Fruit fly (Drosophila melanogaster) whole organism, embryonic: Measurements from ENCODE around the gene sud1.

ENCODE experiments used
- B-H1 ChIP-seq: fragments of 200-800 bp; sonication (Bioruptor generic); IDR thresholded peaks from 3 replicates; pipeline ENCODE4 v1.3.6; 2022; ENCODE audit warnings: missing biosample characterization, missing genetic modification characterization
- CG10267 ChIP-seq: fragments of 200-800 bp; sonication (Bioruptor generic); optimal IDR thresholded peaks from 2 replicates; lab custom pipeline; 2018; ENCODE audit warnings: missing biosample characterization, mild to moderate bottlenecking, missing genetic modification characterization, moderate library complexity
- CG10462 ChIP-seq: fragments of 200-800 bp; sonication (Bioruptor generic); optimal IDR thresholded peaks from 2 replicates; lab custom pipeline; 2016; ENCODE audit warnings: missing biosample characterization, missing genetic modification characterization
- CG11085 ChIP-seq: fragments of 200-800 bp; sonication (Bioruptor generic); IDR thresholded peaks from 2 replicates; pipeline ENCODE4 v1.3.6; 2022; ENCODE audit warnings: missing biosample characterization, missing genetic modification characterization
- CG12236 ChIP-seq: fragments of 200-800 bp; sonication (Bioruptor generic); optimal IDR thresholded peaks from 2 replicates; lab custom pipeline; 2016; ENCODE audit warnings: missing biosample characterization, missing genetic modification characterization
- CG12942 ChIP-seq: fragments of 200-800 bp; sonication (Bioruptor generic); optimal IDR thresholded peaks from 3 replicates; lab custom pipeline; 2016; ENCODE audit warnings: missing biosample characterization, missing genetic modification characterization
- CG13624 ChIP-seq: fragments of 200-800 bp; sonication (Bioruptor generic); optimal IDR thresholded peaks from 2 replicates; lab custom pipeline; 2016; ENCODE audit warnings: missing biosample characterization, missing genetic modification characterization
- CG13775 ChIP-seq: fragments of 200-800 bp; sonication (Bioruptor generic); optimal IDR thresholded peaks from 3 replicates; lab custom pipeline; 2017; ENCODE audit warnings: missing biosample characterization, mild to moderate bottlenecking, missing genetic modification characterization
- CG14050 ChIP-seq: fragments of 200-800 bp; sonication (Bioruptor generic); IDR thresholded peaks from 3 replicates; pipeline ENCODE4 v1.3.6; 2022; ENCODE audit warnings: missing biosample characterization, missing genetic modification characterization
- CG14710 ChIP-seq: fragments of 200-800 bp; sonication (Bioruptor generic); optimal IDR thresholded peaks from 3 replicates; lab custom pipeline; 2019; ENCODE audit warnings: missing biosample characterization, mild to moderate bottlenecking, missing genetic modification characterization, moderate library complexity
- CG15601 ChIP-seq: fragments of 200-800 bp; sonication (Bioruptor generic); optimal IDR thresholded peaks from 3 replicates; lab custom pipeline; 2019; ENCODE audit warnings: missing biosample characterization, mild to moderate bottlenecking, missing genetic modification characterization, moderate library complexity
- CG1603 ChIP-seq: fragments of 200-800 bp; sonication (Bioruptor generic); optimal IDR thresholded peaks from 2 replicates; lab custom pipeline; 2019; ENCODE audit warnings: missing biosample characterization, mild to moderate bottlenecking, missing genetic modification characterization, moderate library complexity
- CG16863 ChIP-seq: fragments of 200-800 bp; sonication (Bioruptor generic); optimal IDR thresholded peaks from 3 replicates; lab custom pipeline; 2016; ENCODE audit warnings: missing biosample characterization, missing genetic modification characterization
- CG17829 ChIP-seq: fragments of 200-800 bp; optimal IDR thresholded peaks from 2 replicates; lab custom pipeline; 2019; ENCODE audit warnings: missing biosample characterization, mild to moderate bottlenecking, missing genetic modification characterization, moderate library complexity
- CG18262 ChIP-seq: fragments of 200-800 bp; optimal IDR thresholded peaks from 3 replicates; lab custom pipeline; 2019; ENCODE audit warnings: missing biosample characterization, mild to moderate bottlenecking, missing genetic modification characterization, moderate library complexity
- CG18599 ChIP-seq: fragments of 200-800 bp; sonication (Bioruptor generic); optimal IDR thresholded peaks from 3 replicates; lab custom pipeline; 2017; ENCODE audit warnings: missing biosample characterization, missing genetic modification characterization, mild to moderate bottlenecking, moderate library complexity, missing genetic modification reagents
- CG18764 ChIP-seq: fragments of 200-800 bp; sonication (Bioruptor generic); optimal IDR thresholded peaks from 3 replicates; lab custom pipeline; 2016; ENCODE audit warnings: missing biosample characterization, missing genetic modification characterization
- CG2678 ChIP-seq: fragments of 200-800 bp; sonication (Bioruptor generic); optimal IDR thresholded peaks from 3 replicates; lab custom pipeline; 2019; ENCODE audit warnings: missing biosample characterization, mild to moderate bottlenecking, missing genetic modification characterization, moderate library complexity
- CG30020 ChIP-seq: fragments of 200-800 bp; optimal IDR thresholded peaks from 2 replicates; lab custom pipeline; 2019; ENCODE audit warnings: missing biosample characterization, mild to moderate bottlenecking, missing genetic modification characterization, moderate library complexity
- CG34376 ChIP-seq: fragments of 200-800 bp; sonication (Bioruptor generic); optimal IDR thresholded peaks from 2 replicates; lab custom pipeline; 2018; ENCODE audit warnings: missing biosample characterization, mild to moderate bottlenecking, missing genetic modification characterization
- CG7271 ChIP-seq: fragments of 200-800 bp; sonication (Bioruptor generic); optimal IDR thresholded peaks from 2 replicates; lab custom pipeline; 2018; ENCODE audit warnings: missing biosample characterization, mild to moderate bottlenecking, missing genetic modification characterization, moderate library complexity
- CG9215 ChIP-seq: fragments of 200-800 bp; sonication (Bioruptor generic); IDR thresholded peaks from 2 replicates; pipeline ENCODE4 v1.3.6; 2022; ENCODE audit warnings: missing biosample characterization, missing genetic modification characterization
- CTCF ChIP-seq: fragments of 200-800 bp; sonication (Bioruptor generic); optimal IDR thresholded peaks from 2 replicates; lab custom pipeline; 2017; ENCODE audit warnings: missing biosample characterization, mild to moderate bottlenecking, missing genetic modification characterization, moderate library complexity
- Dip2 ChIP-seq: fragments of 200-800 bp; sonication (Bioruptor generic); IDR thresholded peaks from 2 replicates; pipeline ENCODE4 v1.3.6; 2022; ENCODE audit warnings: missing biosample characterization, missing genetic modification characterization
- E2f1 ChIP-seq: fragments of 200-800 bp; sonication (Bioruptor generic); IDR thresholded peaks from 2 replicates; pipeline ENCODE4 v1.3.6; 2022; ENCODE audit warnings: missing biosample characterization, missing genetic modification characterization
- HLH3B ChIP-seq: fragments of 200-800 bp; sonication (Bioruptor generic); IDR thresholded peaks from 2 replicates; pipeline ENCODE4 v1.3.6; 2022; ENCODE audit warnings: missing biosample characterization, missing genetic modification characterization
- Hr78 ChIP-seq, 2 experiments: fragments of 200-800 bp in 1 of 2; fragments of >200 bp in 1 of 2; sonication (Bioruptor generic) in 1 of 2; optimal IDR thresholded peaks; 2 replicates each; lab custom pipeline; 2017 to 2019; ENCODE audit warnings: missing biosample characterization in 2 of 2, missing genetic modification characterization in 2 of 2, mild to moderate bottlenecking in 1 of 2, moderate library complexity in 1 of 2
- Med ChIP-seq: fragments of 200-800 bp; sonication (Bioruptor generic); peaks from one replicate; lab custom pipeline; 2016; ENCODE audit warnings: missing biosample characterization, missing genetic modification characterization, mild to moderate bottlenecking, inconsistent platforms, moderate library complexity
- NC2β ChIP-seq: fragments of 200-800 bp; sonication (Bioruptor generic); optimal IDR thresholded peaks from 2 replicates; lab custom pipeline; 2016; ENCODE audit warnings: missing biosample characterization, missing genetic modification characterization
- Nf-YC ChIP-seq: fragments of 200-800 bp; optimal IDR thresholded peaks from 3 replicates; lab custom pipeline; 2019; ENCODE audit warnings: missing biosample characterization, mild to moderate bottlenecking, missing genetic modification characterization, moderate library complexity
- Poxn ChIP-seq: fragments of 200-800 bp; sonication (Bioruptor generic); IDR thresholded peaks from 2 replicates; pipeline ENCODE4 v1.3.6; 2022; ENCODE audit warnings: missing biosample characterization, missing genetic modification characterization
- Taf1 ChIP-seq: fragments of 200-800 bp; sonication (Bioruptor generic); IDR thresholded peaks from 2 replicates; pipeline ENCODE4 v1.3.6; 2022; ENCODE audit warnings: missing biosample characterization, missing genetic modification characterization
- Tbp ChIP-seq: fragments of >200 bp; optimal IDR thresholded peaks from 2 replicates; lab custom pipeline; 2018; ENCODE audit warnings: missing biosample characterization, missing genetic modification characterization
- ara ChIP-seq: fragments of 200-800 bp; sonication (Bioruptor generic); IDR thresholded peaks from 2 replicates; pipeline ENCODE4 v1.3.6; 2022; ENCODE audit warnings: missing biosample characterization, missing genetic modification characterization
- az2 ChIP-seq: fragments of 200-800 bp; sonication (Bioruptor generic); optimal IDR thresholded peaks from 3 replicates; lab custom pipeline; 2016; ENCODE audit warnings: missing biosample characterization, missing genetic modification characterization
- bsh ChIP-seq, 2 experiments: fragments of 200-800 bp; sonication (Bioruptor generic); optimal IDR thresholded peaks; 2 replicates each; lab custom pipeline; 2017 to 2018; ENCODE audit warnings: mild to moderate bottlenecking in 2 of 2, missing biosample characterization in 2 of 2, missing genetic modification characterization in 2 of 2, moderate library complexity in 1 of 2
- crc ChIP-seq: fragments of 200-800 bp; sonication (Bioruptor generic); optimal IDR thresholded peaks from 2 replicates; lab custom pipeline; 2016; ENCODE audit warnings: missing biosample characterization, missing genetic modification characterization
- esg ChIP-seq: fragments of 200-800 bp; sonication (Bioruptor generic); conservative IDR thresholded peaks from 2 replicates; pipeline ENCODE4 v1.3.6; 2022; ENCODE audit warnings: missing biosample characterization, missing genetic modification characterization
- fu2 ChIP-seq: fragments of 200-800 bp; sonication (Bioruptor generic); optimal IDR thresholded peaks from 2 replicates; lab custom pipeline; 2016; ENCODE audit warnings: missing biosample characterization, missing genetic modification characterization
- gt ChIP-seq: fragments of 200-800 bp; sonication (Bioruptor generic); IDR thresholded peaks from 2 replicates; pipeline ENCODE4 v1.3.6; 2022; ENCODE audit warnings: missing biosample characterization, missing genetic modification characterization
- ham ChIP-seq: fragments of 200-800 bp; sonication (Bioruptor generic); IDR thresholded peaks from 2 replicates; pipeline ENCODE4 v1.3.6; 2022; ENCODE audit warnings: missing biosample characterization, missing genetic modification characterization
- lbe ChIP-seq: fragments of 200-800 bp; sonication (Bioruptor generic); optimal IDR thresholded peaks from 2 replicates; lab custom pipeline; 2016; ENCODE audit warnings: missing biosample characterization, mild to moderate bottlenecking, missing genetic modification characterization
- lilli ChIP-seq: fragments of 200-800 bp; sonication (Bioruptor generic); optimal IDR thresholded peaks from 3 replicates; lab custom pipeline; 2016; ENCODE audit warnings: missing biosample characterization, missing genetic modification characterization
- nerfin-2 ChIP-seq: fragments of 200-800 bp; sonication (Bioruptor generic); IDR thresholded peaks from 2 replicates; pipeline ENCODE4 v1.3.6; 2022; ENCODE audit warnings: missing biosample characterization, missing genetic modification characterization; ENCODE audit not compliant: partially characterized antibody
- nmo ChIP-seq: fragments of 200-800 bp; sonication (Bioruptor generic); optimal IDR thresholded peaks from 2 replicates; lab custom pipeline; 2018; ENCODE audit warnings: missing biosample characterization, mild to moderate bottlenecking, missing genetic modification characterization, moderate library complexity
- nom ChIP-seq: fragments of 200-800 bp; sonication (Bioruptor generic); optimal IDR thresholded peaks from 2 replicates; lab custom pipeline; 2017; ENCODE audit warnings: missing biosample characterization, missing genetic modification characterization, mild to moderate bottlenecking, moderate library complexity, missing genetic modification reagents
- sisA ChIP-seq: fragments of 200-800 bp; sonication (Bioruptor generic); IDR thresholded peaks from 2 replicates; pipeline ENCODE4 v1.3.6; 2022; ENCODE audit warnings: missing biosample characterization, missing genetic modification characterization
- tap ChIP-seq: fragments of 200-800 bp; optimal IDR thresholded peaks from 3 replicates; lab custom pipeline; 2019; ENCODE audit warnings: missing biosample characterization, mild to moderate bottlenecking, missing genetic modification characterization, moderate library complexity
- toy ChIP-seq: fragments of 200-800 bp; sonication (Bioruptor generic); IDR thresholded peaks from 2 replicates; pipeline ENCODE4 v1.3.6; 2022; ENCODE audit warnings: missing biosample characterization, missing genetic modification characterization
- wek ChIP-seq: fragments of 200-800 bp; sonication (Bioruptor generic); optimal IDR thresholded peaks from 3 replicates; lab custom pipeline; 2018; ENCODE audit warnings: missing biosample characterization, mild to moderate bottlenecking, missing genetic modification characterization, moderate library complexity

The sud1 gene

dm6 chr3R:24944920-24945853 lies 27.5 kb upstream of the sud1 start, which contains the start of the genes ssh and Nmnat (continued):
- no peak for TF ChIP-seq Dip2 (GFP tag; lab: Robert Waterston, UW)
- TF ChIP-seq HLH3B (GFP tag; lab: Robert Waterston, UW): no peak
- TF ChIP-seq tap (tag; lab: Kevin White, UChicago): no peak
- peak; percentile 56 for TF ChIP-seq CG13775 (GFP tag; lab: Kevin White, UChicago)
- no peak for TF ChIP-seq fu2 (GFP tag; lab: Kevin White, UChicago)
- TF ChIP-seq CTCF (GFP tag; lab: Kevin White, UChicago): no peak
- TF ChIP-seq nmo (GFP tag; lab: Kevin White, UChicago): peak; percentile 81
- no peak for TF ChIP-seq CG18764 (GFP tag; lab: Kevin White, UChicago)
- no peak for TF ChIP-seq Taf1 (GFP tag; lab: Robert Waterston, UW)
- no peak for TF ChIP-seq Hr78 (GFP tag; optimal IDR thresholded peaks at IDR 0.05; lab: Kevin White, UChicago)
- no peak for TF ChIP-seq ara (GFP tag; lab: Robert Waterston, UW)
- peak; percentile 55 for TF ChIP-seq lbe (GFP tag; lab: Kevin White, UChicago)
- no peak for TF ChIP-seq crc (GFP tag; lab: Kevin White, UChicago)
- no peak for TF ChIP-seq CG7271
- TF ChIP-seq Med: peak; percentile 84
- TF ChIP-seq CG15601 (tag; lab: Kevin White, UChicago): no peak
- no peak for TF ChIP-seq nom (GFP tag; lab: Kevin White, UChicago)
- TF ChIP-seq sisA: no peak
- peak; percentile 46 for TF ChIP-seq CG34376 (GFP tag; lab: Kevin White, UChicago)
- TF ChIP-seq CG18262: peak; percentile 48
- TF ChIP-seq CG10462 (GFP tag; lab: Kevin White, UChicago): no peak
- no peak for TF ChIP-seq E2f1
- TF ChIP-seq CG18599: no peak
- TF ChIP-seq CG14710 (tag; lab: Kevin White, UChicago): peak; percentile 87
- TF ChIP-seq wek: no peak
- no peak for TF ChIP-seq B-H1
- TF ChIP-seq CG9215 (GFP tag; lab: Robert Waterston, UW): no peak
- TF ChIP-seq esg (GFP tag; lab: Robert Waterston, UW): no peak
- TF ChIP-seq Nf-YC: no peak
- no peak for TF ChIP-seq NC2β (GFP tag; lab: Kevin White, UChicago)
- TF ChIP-seq lilli (GFP tag; lab: Kevin White, UChicago): peak; percentile 57
- no peak for TF ChIP-seq CG12942 (GFP tag; lab: Kevin White, UChicago)
- TF ChIP-seq CG11085: no peak
- no peak for TF ChIP-seq CG12236 (GFP tag; lab: Kevin White, UChicago)
- no peak for TF ChIP-seq bsh (GFP tag; optimal IDR thresholded peaks at IDR 0.05; lab: Kevin White, UChicago)
- TF ChIP-seq nerfin-2: peak; percentile 88
- no peak for TF ChIP-seq CG14050 (GFP tag; lab: Robert Waterston, UW)
- TF ChIP-seq Poxn (GFP tag; lab: Robert Waterston, UW): no peak
- peak; percentile 54 for TF ChIP-seq CG17829 (tag; lab: Kevin White, UChicago)
- TF ChIP-seq Tbp (GFP tag; lab: Kevin White, UChicago): no peak
- no peak for TF ChIP-seq CG2678
- TF ChIP-seq gt: no peak
- peak; percentile 63 for TF ChIP-seq CG30020 (tag; lab: Kevin White, UChicago)
- TF ChIP-seq CG10267 (tag; lab: Kevin White, UChicago): peak; percentile 98
- no peak for TF ChIP-seq CG16863 (GFP tag; lab: Kevin White, UChicago)
- TF ChIP-seq CG13624: peak; percentile 53
- peak; percentile 29 for TF ChIP-seq CG1603 (tag; lab: Kevin White, UChicago)
- TF ChIP-seq toy: no peak
- peak; percentile 31 for TF ChIP-seq az2 (GFP tag; lab: Kevin White, UChicago)
- no peak for TF ChIP-seq ham
